Worm (Caenorhabditis elegans): Measurements from ENCODE around the gene rev-1.

The rev-1 gene

DNA sequence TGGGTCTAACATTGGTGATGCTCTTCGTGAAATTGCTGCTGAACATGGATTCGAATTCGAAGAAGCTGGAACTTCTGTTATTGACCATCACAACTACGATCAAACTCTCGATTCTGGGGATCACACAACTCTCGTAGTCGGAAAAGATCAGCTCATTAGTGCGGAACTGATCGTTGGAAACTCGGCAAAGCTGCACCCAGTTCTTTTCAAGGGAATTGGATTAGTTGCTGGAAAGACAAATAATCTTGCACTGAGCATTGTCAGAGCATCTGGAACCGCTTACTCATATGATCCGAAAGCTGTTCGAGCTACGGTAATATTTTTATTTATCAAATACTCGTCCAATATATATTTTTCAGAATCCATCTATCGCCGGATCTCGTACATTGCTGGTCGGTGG, 35.5 kb upstream of the rev-1 start:
- no peak for TF ChIP-seq egl-44 (GFP tag; IDR thresholded peaks at IDR 0.05)
- TF ChIP-seq athp-1 (tag; optimal IDR thresholded peaks at IDR 0.05), result no peak
- no peak for TF ChIP-seq pha-4 (tag; optimal IDR thresholded peaks at IDR 0.05)
- TF ChIP-seq hlh-26 (GFP tag; conservative IDR thresholded peaks at IDR 0.05), result no peak
- TF ChIP-seq K11D2.4 (GFP tag; IDR thresholded peaks at IDR 0.05), result no peak
- TF ChIP-seq pbrm-1 (GFP tag; IDR thresholded peaks at IDR 0.05), result no peak
- no peak for TF ChIP-seq lin-35 (GFP tag; optimal IDR thresholded peaks at IDR 0.05)

DNA sequence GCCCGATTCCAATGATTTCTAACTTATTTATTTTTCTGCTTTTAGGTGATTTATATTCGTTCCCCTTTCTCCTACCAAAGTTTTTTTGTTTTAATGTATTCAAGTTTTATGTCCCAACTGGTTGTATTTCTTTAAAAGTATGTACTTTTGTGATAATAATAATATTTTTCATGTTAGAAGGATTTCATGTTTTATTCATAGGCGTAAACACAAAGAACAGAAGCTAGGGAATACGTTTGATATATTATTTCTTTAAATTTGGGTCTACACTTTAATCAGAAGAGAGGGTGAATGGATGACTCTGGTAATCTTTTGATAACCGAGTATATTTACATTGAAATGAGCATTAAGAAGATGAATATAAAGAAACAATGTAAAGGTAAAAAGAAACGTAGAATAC, 34.3 kb upstream of the rev-1 start:
- TF ChIP-seq mel-28 (tag; optimal IDR thresholded peaks at IDR 0.05; ENCODE audit: borderline replicate concordance) (no peak), F22D6.2 (tag; optimal IDR thresholded peaks at IDR 0.05) (no peak), K11D2.4 (GFP tag; IDR thresholded peaks at IDR 0.05) (no peak), gei-17 (GFP tag; optimal IDR thresholded peaks at IDR 0.05) (no peak), him-1 (tag; optimal IDR thresholded peaks at IDR 0.05) (peak; percentile 80), pbrm-1 (GFP tag; IDR thresholded peaks at IDR 0.05) (no peak), sdz-38 (tag; optimal IDR thresholded peaks at IDR 0.05) (no peak), die-1 (tag; optimal IDR thresholded peaks at IDR 0.05) (no peak), snpc-1.1 (tag; optimal IDR thresholded peaks at IDR 0.05; ENCODE audit: insufficient read depth) (no peak), hlh-12 (tag; optimal IDR thresholded peaks at IDR 0.05) (no peak), F57C9.4 (tag; optimal IDR thresholded peaks at IDR 0.05) (no peak), B0019.2 (GFP tag; conservative IDR thresholded peaks at IDR 0.05) (no peak), akir-1 (GFP tag; optimal IDR thresholded peaks at IDR 0.05) (no peak), nhr-179 (tag; optimal IDR thresholded peaks at IDR 0.05) (no peak), Y56A3A.18 (GFP tag; IDR thresholded peaks at IDR 0.05) (no peak), egl-44 (GFP tag; IDR thresholded peaks at IDR 0.05) (no peak), F49E8.2 (tag; optimal IDR thresholded peaks at IDR 0.05; ENCODE audit: insufficient read depth) (peak; percentile 59), mxl-1 (tag; optimal IDR thresholded peaks at IDR 0.05) (no peak), fkh-3 (tag; optimal IDR thresholded peaks at IDR 0.05) (no peak), rpc-1 (optimal IDR thresholded peaks at IDR 0.05) (no peak), rpc-1 (tag; optimal IDR thresholded peaks at IDR 0.05) (no peak), dpl-1 (GFP tag; optimal IDR thresholded peaks at IDR 0.05) (no peak), dpff-1 (tag; optimal IDR thresholded peaks at IDR 0.05) (peak; percentile 33), hmg-20 (GFP tag; IDR thresholded peaks at IDR 0.05) (no peak), egl-18 (GFP tag; IDR thresholded peaks at IDR 0.05) (no peak), Y79H2A.3 (GFP tag; conservative IDR thresholded peaks at IDR 0.05) (no peak), efl-1 (GFP tag; optimal IDR thresholded peaks at IDR 0.05) (no peak), madf-8 (GFP tag; conservative IDR thresholded peaks at IDR 0.05) (no peak), lag-1 (GFP tag; IDR thresholded peaks at IDR 0.05) (no peak), K12H6.12 (tag; optimal IDR thresholded peaks at IDR 0.05) (no peak), athp-1 (tag; optimal IDR thresholded peaks at IDR 0.05) (no peak), unc-130 (GFP tag; optimal IDR thresholded peaks at IDR 0.05) (peak; percentile 76), lir-1 (GFP tag; conservative IDR thresholded peaks at IDR 0.05) (no peak), ztf-28 (GFP tag; IDR thresholded peaks at IDR 0.05) (0 out of 2 replicates have a peak, but pooled peaks have one; percentile 19), Y53F4B.3 (GFP tag; IDR thresholded peaks at IDR 0.05) (no peak), ekl-4 (GFP tag; IDR thresholded peaks at IDR 0.05) (peak; percentile 15; the same call in 1 of the 2 replicates), nhr-90 (tag; optimal IDR thresholded peaks at IDR 0.05) (no peak), F57A8.1 (GFP tag; optimal IDR thresholded peaks at IDR 0.05) (no peak), xnd-1 (tag; optimal IDR thresholded peaks at IDR 0.05) (no peak), nfyb-1 (GFP tag; IDR thresholded peaks at IDR 0.05) (no peak), F55B11.4 (tag; optimal IDR thresholded peaks at IDR 0.05; ENCODE audit: borderline replicate concordance, insufficient read depth) (no peak), lsl-1 (GFP tag; optimal IDR thresholded peaks at IDR 0.05) (no peak), ceh-40 (GFP tag; IDR thresholded peaks at IDR 0.05) (no peak), snpc-4 (GFP tag; optimal IDR thresholded peaks at IDR 0.05) (no peak), snpc-4 (tag; optimal IDR thresholded peaks at IDR 0.05) (no peak)
